Worm (Caenorhabditis elegans) whole organism, young adult: ENCODE measurements around the gene C56G2.22.
A peak's percentile ranks its signal among the peaks of the same experiment; 100 is the strongest.

Source experiments
- B0035.1 ChIP-seq: sonication (generic microtip); optimal IDR thresholded peaks from 2 replicates; lab custom pipeline; 2016; ENCODE audit warnings: missing genetic modification characterization, mild to moderate bottlenecking, missing compliant biosample characterization, missing genotype, missing genetic modification reagents
- D2030.7 ChIP-seq: fragments of 200-800 bp; sonication (Bioruptor generic); IDR thresholded peaks from 2 replicates; pipeline ENCODE4 v1.3.6; 2022; ENCODE audit warnings: missing genetic modification reagents, missing genetic modification characterization, missing compliant biosample characterization
- F37B4.10 ChIP-seq: fragments of 200-800 bp; sonication (Bioruptor generic); IDR thresholded peaks from 2 replicates; pipeline ENCODE4 v1.3.6; 2022; ENCODE audit warnings: missing genetic modification characterization, missing compliant biosample characterization
- F49E8.2 ChIP-seq: sonication (generic microtip); optimal IDR thresholded peaks from 3 replicates; lab custom pipeline; 2017; ENCODE audit warnings: missing genetic modification characterization, mild to moderate bottlenecking, missing compliant biosample characterization, antibody characterized with exemption, moderate library complexity; ENCODE audit not compliant: insufficient read depth
- F57C9.4 ChIP-seq: sonication (generic microtip); optimal IDR thresholded peaks from 2 replicates; lab custom pipeline; 2017; ENCODE audit warnings: mild to moderate bottlenecking, missing genetic modification characterization, missing compliant biosample characterization
- Y67H2A.10 ChIP-seq: fragments of 200-800 bp; sonication (Bioruptor generic); conservative IDR thresholded peaks from 2 replicates; pipeline ENCODE4 v1.3.6; 2022; ENCODE audit warnings: missing genetic modification reagents, missing genetic modification characterization, missing compliant biosample characterization
- Y95B8A.8 ChIP-seq: fragments of 200-800 bp; sonication (Bioruptor generic); IDR thresholded peaks from 2 replicates; pipeline ENCODE4 v1.3.6; 2022; ENCODE audit warnings: missing genetic modification reagents, missing genetic modification characterization, missing compliant biosample characterization
- akir-1 ChIP-seq: fragments of 200-800 bp; sonication (Bioruptor generic); optimal IDR thresholded peaks from 2 replicates; lab custom pipeline; 2018; ENCODE audit warnings: mild to moderate bottlenecking, missing genetic modification characterization, moderate library complexity, missing compliant biosample characterization
- aptf-3 ChIP-seq: fragments of 200-800 bp; sonication (Bioruptor generic); IDR thresholded peaks from 2 replicates; pipeline ENCODE4 v1.3.6; 2022; ENCODE audit warnings: missing genetic modification characterization, missing compliant biosample characterization
- athp-1 ChIP-seq: sonication (generic microtip); optimal IDR thresholded peaks from 2 replicates; lab custom pipeline; 2017; ENCODE audit warnings: mild to moderate bottlenecking, missing genetic modification characterization, missing compliant biosample characterization
- bed-2 ChIP-seq: fragments of 200-800 bp; sonication (Bioruptor generic); IDR thresholded peaks from 2 replicates; pipeline ENCODE4 v1.3.6; 2022; ENCODE audit warnings: missing genetic modification reagents, missing genetic modification characterization, missing compliant biosample characterization
- ccch-3 ChIP-seq: fragments of 200-800 bp; sonication (Bioruptor generic); optimal IDR thresholded peaks from 2 replicates; lab custom pipeline; 2018; ENCODE audit warnings: mild to moderate bottlenecking, missing genetic modification characterization, missing compliant biosample characterization
- cebp-1 ChIP-seq, 2 experiments: fragments of 200-800 bp in 1 of 2; sonication (Bioruptor generic) in 1 of 2; sonication (generic microtip) in 1 of 2; IDR thresholded peaks in 1 of 2; optimal IDR thresholded peaks in 1 of 2; 2 replicates each; pipeline versions ENCODE4 v1.3.6 to Lab custom; 2017 to 2022; ENCODE audit warnings: missing compliant biosample characterization in 2 of 2, missing genetic modification characterization in 2 of 2, mild to moderate bottlenecking in 1 of 2, missing genetic modification reagents in 1 of 2, moderate library complexity in 1 of 2
- ceh-27 ChIP-seq: fragments of 200-800 bp; sonication (Bioruptor generic); optimal IDR thresholded peaks from 2 replicates; lab custom pipeline; 2018; ENCODE audit warnings: mild to moderate bottlenecking, missing genetic modification characterization, moderate library complexity, missing compliant biosample characterization
- ceh-40 ChIP-seq: fragments of 200-800 bp; sonication (Bioruptor generic); IDR thresholded peaks from 2 replicates; pipeline ENCODE4 v1.3.6; 2022; ENCODE audit warnings: missing genetic modification characterization, missing compliant biosample characterization
- dox-1 ChIP-seq: fragments of 200-800 bp; sonication (Bioruptor generic); IDR thresholded peaks from 2 replicates; pipeline ENCODE4 v1.3.6; 2022; ENCODE audit warnings: missing genetic modification reagents, missing genetic modification characterization, missing compliant biosample characterization
- dpff-1 ChIP-seq: sonication (generic microtip); optimal IDR thresholded peaks from 2 replicates; lab custom pipeline; 2017; ENCODE audit warnings: mild to moderate bottlenecking, missing genetic modification characterization, missing compliant biosample characterization
- dpl-1 ChIP-seq: fragments of 150-350 bp; optimal IDR thresholded peaks from 2 replicates; lab custom pipeline; 2014; ENCODE audit warnings: missing biosample characterization, missing genetic modification reagents, missing genetic modification characterization
- ekl-4 ChIP-seq: fragments of 200-800 bp; sonication (Bioruptor generic); IDR thresholded peaks from 2 replicates; pipeline ENCODE4 v1.3.6; 2022; ENCODE audit warnings: missing genetic modification reagents, missing genetic modification characterization, missing compliant biosample characterization
- gei-17 ChIP-seq: fragments of 200-800 bp; sonication (Bioruptor generic); optimal IDR thresholded peaks from 2 replicates; lab custom pipeline; 2018; ENCODE audit warnings: mild to moderate bottlenecking, missing genetic modification characterization, missing compliant biosample characterization
- him-1 ChIP-seq: sonication (generic microtip); optimal IDR thresholded peaks from 2 replicates; lab custom pipeline; 2016; ENCODE audit warnings: missing genotype, missing genetic modification reagents, missing genetic modification characterization, missing compliant biosample characterization
- hlh-12 ChIP-seq: sonication (generic microtip); optimal IDR thresholded peaks from 2 replicates; lab custom pipeline; 2016; ENCODE audit warnings: missing genetic modification characterization, missing compliant biosample characterization
- hmg-1.2 ChIP-seq: fragments of 200-800 bp; sonication (Bioruptor generic); IDR thresholded peaks from 2 replicates; pipeline ENCODE4 v1.3.6; 2022; ENCODE audit warnings: missing genetic modification reagents, missing genetic modification characterization, missing compliant biosample characterization
- hrde-1 ChIP-seq: sonication (generic microtip); optimal IDR thresholded peaks from 2 replicates; lab custom pipeline; 2016; ENCODE audit warnings: missing genetic modification characterization, mild to moderate bottlenecking, missing compliant biosample characterization, moderate library complexity, missing genotype, missing genetic modification reagents, borderline replicate concordance
- let-607 ChIP-seq, 2 experiments: fragments of 200-800 bp in 1 of 2; sonication (Bioruptor generic) in 1 of 2; sonication (generic microtip) in 1 of 2; optimal IDR thresholded peaks; 2 replicates each; lab custom pipeline; 2016 to 2018; ENCODE audit warnings: mild to moderate bottlenecking in 2 of 2, missing compliant biosample characterization in 2 of 2, missing genetic modification characterization in 2 of 2, moderate library complexity in 2 of 2, missing genotype in 1 of 2
- lir-1 ChIP-seq: fragments of 200-800 bp; sonication (Bioruptor generic); conservative IDR thresholded peaks from 2 replicates; pipeline ENCODE4 v1.3.6; 2022; ENCODE audit warnings: missing genetic modification reagents, missing genetic modification characterization, missing compliant biosample characterization
- lsy-27 ChIP-seq: sonication (generic microtip); optimal IDR thresholded peaks from 2 replicates; lab custom pipeline; 2017; ENCODE audit warnings: missing genetic modification characterization, mild to moderate bottlenecking, missing compliant biosample characterization, antibody characterized with exemption, missing genotype, borderline replicate concordance; ENCODE audit not compliant: insufficient read depth
- madf-6 ChIP-seq: fragments of 200-800 bp; sonication (Bioruptor generic); IDR thresholded peaks from 2 replicates; pipeline ENCODE4 v1.3.6; 2022; ENCODE audit warnings: missing genetic modification reagents, missing genetic modification characterization, missing compliant biosample characterization
- mel-28 ChIP-seq: sonication (generic microtip); optimal IDR thresholded peaks from 2 replicates; lab custom pipeline; 2016; ENCODE audit warnings: borderline replicate concordance, mild to moderate bottlenecking, missing genetic modification characterization, missing compliant biosample characterization
- nfya-1 ChIP-seq: sonication (generic microtip); optimal IDR thresholded peaks from 2 replicates; lab custom pipeline; 2017; ENCODE audit warnings: antibody characterized with exemption, missing compliant biosample characterization, missing genetic modification characterization, borderline replicate concordance; ENCODE audit not compliant: insufficient read depth
- nfya-2 ChIP-seq: fragments of 200-800 bp; sonication (Bioruptor generic); IDR thresholded peaks from 2 replicates; pipeline ENCODE4 v1.3.6; 2022; ENCODE audit warnings: missing genetic modification reagents, missing genetic modification characterization, missing compliant biosample characterization
- nfyb-1 ChIP-seq: fragments of 200-800 bp; sonication (Bioruptor generic); IDR thresholded peaks from 2 replicates; pipeline ENCODE4 v1.3.6; 2022; ENCODE audit warnings: missing genetic modification reagents, missing genetic modification characterization, missing compliant biosample characterization
- nhr-120 ChIP-seq: fragments of 200-800 bp; sonication (Bioruptor generic); IDR thresholded peaks from 2 replicates; pipeline ENCODE4 v1.3.6; 2022; ENCODE audit warnings: missing genetic modification characterization, missing compliant biosample characterization
- nhr-27 ChIP-seq: fragments of 200-800 bp; sonication (Bioruptor generic); optimal IDR thresholded peaks from 2 replicates; lab custom pipeline; 2018; ENCODE audit warnings: mild to moderate bottlenecking, missing genetic modification characterization, moderate library complexity, missing compliant biosample characterization
- nhr-90 ChIP-seq: sonication (generic microtip); optimal IDR thresholded peaks from 2 replicates; lab custom pipeline; 2016; ENCODE audit warnings: missing genotype, mild to moderate bottlenecking, missing genetic modification characterization, missing compliant biosample characterization
- rcor-1 ChIP-seq: fragments of 200-800 bp; sonication (Bioruptor generic); IDR thresholded peaks from 2 replicates; pipeline ENCODE4 v1.3.6; 2022; ENCODE audit warnings: missing genetic modification reagents, missing genetic modification characterization, missing compliant biosample characterization
- sdz-38 ChIP-seq: sonication (generic microtip); optimal IDR thresholded peaks from 2 replicates; lab custom pipeline; 2016; ENCODE audit warnings: missing genotype, missing genetic modification characterization, missing compliant biosample characterization
- sea-2 ChIP-seq: fragments of 200-800 bp; sonication (Bioruptor generic); IDR thresholded peaks from 2 replicates; pipeline ENCODE4 v1.3.6; 2022; ENCODE audit warnings: missing genetic modification characterization, missing compliant biosample characterization
- tbx-9 ChIP-seq: sonication (generic microtip); optimal IDR thresholded peaks from 2 replicates; lab custom pipeline; 2016; ENCODE audit warnings: borderline replicate concordance, missing genetic modification characterization, inconsistent platforms, missing compliant biosample characterization
- tlf-1 ChIP-seq: fragments of 200-800 bp; sonication (Bioruptor generic); optimal IDR thresholded peaks from 2 replicates; lab custom pipeline; 2018; ENCODE audit warnings: mild to moderate bottlenecking, missing genetic modification characterization, missing compliant biosample characterization
- zfh-2 ChIP-seq: fragments of 200-800 bp; sonication (Bioruptor generic); conservative IDR thresholded peaks from 2 replicates; pipeline ENCODE4 v1.3.6; 2022; ENCODE audit warnings: missing genetic modification reagents, missing genetic modification characterization, missing compliant biosample characterization
- ztf-18 ChIP-seq: sonication (generic microtip); optimal IDR thresholded peaks from 2 replicates; lab custom pipeline; 2016; ENCODE audit warnings: missing genotype, mild to moderate bottlenecking, missing genetic modification characterization, missing compliant biosample characterization
- ztf-22 ChIP-seq: fragments of 200-800 bp; sonication (Bioruptor generic); optimal IDR thresholded peaks from 2 replicates; lab custom pipeline; 2018; ENCODE audit warnings: mild to moderate bottlenecking, missing genetic modification characterization, moderate library complexity, missing compliant biosample characterization
- ztf-25 ChIP-seq: fragments of 200-800 bp; sonication (Bioruptor generic); IDR thresholded peaks from 2 replicates; pipeline ENCODE4 v1.3.6; 2022; ENCODE audit warnings: missing genetic modification reagents, missing genetic modification characterization, missing compliant biosample characterization
- ztf-3 ChIP-seq: fragments of 200-800 bp; sonication (Bioruptor generic); optimal IDR thresholded peaks from 2 replicates; lab custom pipeline; 2018; ENCODE audit warnings: mild to moderate bottlenecking, missing genetic modification characterization, missing compliant biosample characterization
- ztf-6 ChIP-seq: fragments of 200-800 bp; sonication (Bioruptor generic); IDR thresholded peaks from 2 replicates; pipeline ENCODE4 v1.3.6; 2022; ENCODE audit warnings: missing genetic modification reagents, missing genetic modification characterization, missing compliant biosample characterization

The C56G2.22 gene

ce11 chrIII:6373850-6374474 is 27.7 kb downstream of the C56G2.22 start (continued):
- TF ChIP-seq D2030.7 (peak; percentile 58), tlf-1 (GFP tag; lab: Kevin White, UChicago) (peak; percentile 88), hmg-1.2 (GFP tag; lab: Robert Waterston, UW) (peak; percentile 48), nfyb-1 (GFP tag; lab: Robert Waterston, UW) (peak; percentile 86), zfh-2 (GFP tag; lab: Robert Waterston, UW) (no peak; the same call in 1 of the 2 replicates), nfya-2 (GFP tag; lab: Robert Waterston, UW) (no peak), ztf-3 (GFP tag; lab: Kevin White, UChicago) (no peak), nfya-1 (tag; lab: Kevin White, UChicago) (no peak), ccch-3 (GFP tag; lab: Kevin White, UChicago) (no peak), sdz-38 (no peak), nhr-27 (tag; lab: Kevin White, UChicago) (no peak), B0035.1 (tag; lab: Kevin White, UChicago) (no peak), lir-1 (GFP tag; lab: Robert Waterston, UW) (no peak), Y95B8A.8 (GFP tag; lab: Robert Waterston, UW) (peak; percentile 56; the same call in 1 of the 2 replicates), aptf-3 (GFP tag; lab: Robert Waterston, UW) (no peak), F57C9.4 (tag; lab: Kevin White, UChicago) (no peak), rcor-1 (GFP tag; lab: Robert Waterston, UW) (peak; percentile 53; the same call in 1 of the 2 replicates), dpl-1 (no peak), ceh-27 (GFP tag; lab: Kevin White, UChicago) (no peak), let-607 (tag; optimal IDR thresholded peaks at IDR 0.05; lab: Kevin White, UChicago) (peak in 1 of 2 experiments; percentile 39), gei-17 (no peak), nhr-120 (GFP tag; lab: Robert Waterston, UW) (0 out of 2 replicates have a peak, but pooled peaks have one; percentile 51), tbx-9 (tag; lab: Kevin White, UChicago) (no peak), ekl-4 (GFP tag; lab: Robert Waterston, UW) (peak; percentile 85), him-1 (tag; lab: Kevin White, UChicago) (peak; percentile 99), F49E8.2 (tag; lab: Kevin White, UChicago) (peak; percentile 97), Y67H2A.10 (GFP tag; lab: Robert Waterston, UW) (no peak), sea-2 (GFP tag; lab: Robert Waterston, UW) (no peak), F37B4.10 (GFP tag; lab: Robert Waterston, UW) (0 out of 2 replicates have a peak, but pooled peaks have one; percentile 33), lsy-27 (tag; lab: Kevin White, UChicago) (no peak), madf-6 (peak; percentile 77), akir-1 (no peak), ztf-18 (tag; lab: Kevin White, UChicago) (peak; percentile 35), bed-2 (GFP tag; lab: Robert Waterston, UW) (no peak), hlh-12 (tag; lab: Kevin White, UChicago) (no peak), dpff-1 (no peak), ztf-22 (no peak), ceh-40 (GFP tag; lab: Robert Waterston, UW) (peak; percentile 34; the same call in 1 of the 2 replicates), ztf-25 (no peak), athp-1 (tag; lab: Kevin White, UChicago) (peak; percentile 76), hrde-1 (peak; percentile 98), ztf-6 (no peak), dox-1 (GFP tag; lab: Robert Waterston, UW) (peak; percentile 82), nhr-90 (tag; lab: Kevin White, UChicago) (peak; percentile 46), mel-28 (no peak), cebp-1 (GFP tag; IDR thresholded peaks at IDR 0.05; lab: Robert Waterston, UW) (no peak), cebp-1 (tag; optimal IDR thresholded peaks at IDR 0.05; lab: Kevin White, UChicago) (peak; percentile 65)
